Worm (Caenorhabditis elegans) whole organism, early embryonic: ENCODE results near the gene F43C11.2.

Experiments used
- ama-1 ChIP-seq: fragments of 150-350 bp; optimal IDR thresholded peaks from 2 replicates; lab custom pipeline; 2014
- flt-1 ChIP-seq: fragments of 200-800 bp; sonication (Bioruptor generic); IDR thresholded peaks from 2 replicates; pipeline ENCODE4 v1.3.6; 2022; ENCODE audit warnings: missing genetic modification characterization, missing compliant biosample characterization
- hmbx-1 ChIP-seq: sonication (generic microtip); optimal IDR thresholded peaks from 2 replicates; lab custom pipeline; 2016; ENCODE audit warnings: mild to moderate bottlenecking, missing genetic modification characterization, missing compliant biosample characterization
- hnd-1 ChIP-seq: sonication (generic microtip); optimal IDR thresholded peaks from 2 replicates; lab custom pipeline; 2016; ENCODE audit warnings: missing genetic modification characterization, missing compliant biosample characterization
- sea-1 ChIP-seq: fragments of 200-800 bp; sonication (Bioruptor generic); conservative IDR thresholded peaks from 2 replicates; pipeline ENCODE4 v1.3.6; 2022; ENCODE audit warnings: missing genetic modification characterization, missing compliant biosample characterization
- tra-4 ChIP-seq: sonication (generic microtip); optimal IDR thresholded peaks from 2 replicates; lab custom pipeline; 2017; ENCODE audit warnings: missing genetic modification characterization, missing compliant biosample characterization

- no peak for TF ChIP-seq tra-4
- no peak for TF ChIP-seq ama-1 (lab: Kevin White, UChicago)
- no peak for TF ChIP-seq sea-1 (GFP tag; lab: Robert Waterston, UW)
- TF ChIP-seq flt-1, result no peak
- TF ChIP-seq hnd-1 (tag; lab: Kevin White, UChicago), result no peak
- no peak for TF ChIP-seq hmbx-1 (tag; lab: Kevin White, UChicago)
Observed at ce11 chrII:2354476-2354875, at the start of gene F43C11.2.
